Worm (Caenorhabditis elegans): Measurements from ENCODE around the gene Y1A5A.1.

The Y1A5A.1 gene

ce11 chrIII:3976291-3976690 is 10.2 kb downstream of the Y1A5A.1 start, which contains the start of gene msi-1:
Gene msi-1 (minus strand): TSS chrIII:3976391.
- no peak for TF ChIP-seq nhr-77 (tag; optimal IDR thresholded peaks at IDR 0.05)
- TF ChIP-seq aly-2 (tag; optimal IDR thresholded peaks at IDR 0.05), result no peak
- no peak for TF ChIP-seq nhr-102 (tag; optimal IDR thresholded peaks at IDR 0.05)
- no peak for TF ChIP-seq egl-43 (GFP tag; IDR thresholded peaks at IDR 0.05)
- TF ChIP-seq saeg-2 (GFP tag; IDR thresholded peaks at IDR 0.05), result no peak
- no peak for TF ChIP-seq hlh-11 (tag; optimal IDR thresholded peaks at IDR 0.05)
- no peak for TF ChIP-seq F26F4.8 (GFP tag; conservative IDR thresholded peaks at IDR 0.05)
- no peak for TF ChIP-seq daf-19 (GFP tag; conservative IDR thresholded peaks at IDR 0.05)
- TF ChIP-seq Y105C5A.15 (GFP tag; IDR thresholded peaks at IDR 0.05), result no peak
- no peak for TF ChIP-seq nhr-28 (tag; optimal IDR thresholded peaks at IDR 0.05)
- TF ChIP-seq attf-4 (tag; optimal IDR thresholded peaks at IDR 0.05), result no peak
- no peak for TF ChIP-seq gei-8 (GFP tag; optimal IDR thresholded peaks at IDR 0.05)

ce11 chrIII:3975008-3975407 is 11.5 kb downstream of the Y1A5A.1 start:
- TF ChIP-seq madf-9 (GFP tag; conservative IDR thresholded peaks at IDR 0.05), result no peak
- no peak for TF ChIP-seq daf-16 (GFP tag; optimal IDR thresholded peaks at IDR 0.05)
- TF ChIP-seq daf-16 (tag; optimal IDR thresholded peaks at IDR 0.05), result peak; percentile 93

- TF ChIP-seq nhr-11 (tag; optimal IDR thresholded peaks at IDR 0.05) (no peak), Y48G9A.11 (GFP tag; IDR thresholded peaks at IDR 0.05) (no peak), lin-13 (GFP tag; optimal IDR thresholded peaks at IDR 0.05) (no peak), daf-19 (GFP tag; conservative IDR thresholded peaks at IDR 0.05) (no peak), D1046.2 (GFP tag; IDR thresholded peaks at IDR 0.05) (no peak), hif-1 (tag; optimal IDR thresholded peaks at IDR 0.05) (no peak), lin-29 (GFP tag; IDR thresholded peaks at IDR 0.05) (no peak), Y75B8A.6 (GFP tag; IDR thresholded peaks at IDR 0.05) (no peak)
Observed at ce11 chrIII:3974503-3974902, 12.0 kb downstream of the Y1A5A.1 start.

- peak; percentile 41 for TF ChIP-seq aha-1 (tag)
- no peak for TF ChIP-seq sdz-12 (GFP tag; optimal IDR thresholded peaks at IDR 0.05)
Observed at ce11 chrIII:3972687-3973086, 13.8 kb downstream of the Y1A5A.1 start, which contains the start of gene R10E9.4. Gene R10E9.4 (minus strand): TSS chrIII:3972787.

ce11 chrIII:3970395-3970794 is 16.1 kb downstream of the Y1A5A.1 start:
- TF ChIP-seq duxl-1 (tag; optimal IDR thresholded peaks at IDR 0.05; ENCODE audit: poor library complexity) (no peak), ces-1 (GFP tag; optimal IDR thresholded peaks at IDR 0.05) (peak; percentile 79), fos-1 (tag; optimal IDR thresholded peaks at IDR 0.05) (no peak)

- TF ChIP-seq unc-62 (GFP tag; optimal IDR thresholded peaks at IDR 0.05 in 1 of 2), result peak in 1 of 2 experiments; percentile 91
- no peak for TF ChIP-seq unc-62 (tag; optimal IDR thresholded peaks at IDR 0.05)
- TF ChIP-seq spr-1 (tag; optimal IDR thresholded peaks at IDR 0.05), result no peak
Observed at ce11 chrIII:3969133-3969532, 17.3 kb downstream of the Y1A5A.1 start.

- TF ChIP-seq unc-62 (GFP tag; optimal IDR thresholded peaks at IDR 0.05 in 1 of 2), result peak in 1 of 2 experiments; percentile 93
- TF ChIP-seq unc-62 (tag; optimal IDR thresholded peaks at IDR 0.05), result no peak
- no peak for TF ChIP-seq T20F7.1 (GFP tag; optimal IDR thresholded peaks at IDR 0.05)
- TF ChIP-seq lin-29 (GFP tag; IDR thresholded peaks at IDR 0.05), result no peak
- TF ChIP-seq hlh-30 (tag; optimal IDR thresholded peaks at IDR 0.05; ENCODE audit: insufficient read depth), result no peak
- no peak for TF ChIP-seq F37D6.2 (tag; optimal IDR thresholded peaks at IDR 0.05)
Observed at ce11 chrIII:3966143-3966542, 20.3 kb downstream of the Y1A5A.1 start.
